Worm (Caenorhabditis elegans): Measurements from ENCODE around the gene miro-1.

DNA sequence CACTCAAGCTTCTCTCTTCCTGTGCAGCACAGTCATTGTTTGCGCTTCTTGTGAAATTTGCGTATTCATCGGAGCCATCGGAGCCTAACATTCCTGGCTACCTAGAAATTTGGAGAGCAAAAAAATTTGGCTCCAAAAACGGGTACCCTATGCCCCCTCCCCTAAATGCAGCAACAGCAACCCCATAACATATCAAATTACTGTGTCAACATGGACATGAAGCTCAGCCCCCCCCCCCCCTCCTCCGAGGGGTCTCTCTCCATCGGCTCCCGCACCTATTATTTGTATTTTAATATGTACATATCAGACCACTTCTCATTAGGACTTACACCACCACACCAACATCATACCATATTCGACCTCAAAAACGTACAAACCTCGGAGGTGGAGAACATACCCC lies 41.3 kb downstream of the miro-1 start:
- TF ChIP-seq him-1 (tag; optimal IDR thresholded peaks at IDR 0.05) (no peak), W03F9.2 (tag; optimal IDR thresholded peaks at IDR 0.05) (no peak)
